Fruit fly (Drosophila melanogaster): ENCODE data around the gene pn.
A peak's percentile ranks its signal among the peaks of the same experiment; 100 is the strongest.

The pn gene

DNA sequence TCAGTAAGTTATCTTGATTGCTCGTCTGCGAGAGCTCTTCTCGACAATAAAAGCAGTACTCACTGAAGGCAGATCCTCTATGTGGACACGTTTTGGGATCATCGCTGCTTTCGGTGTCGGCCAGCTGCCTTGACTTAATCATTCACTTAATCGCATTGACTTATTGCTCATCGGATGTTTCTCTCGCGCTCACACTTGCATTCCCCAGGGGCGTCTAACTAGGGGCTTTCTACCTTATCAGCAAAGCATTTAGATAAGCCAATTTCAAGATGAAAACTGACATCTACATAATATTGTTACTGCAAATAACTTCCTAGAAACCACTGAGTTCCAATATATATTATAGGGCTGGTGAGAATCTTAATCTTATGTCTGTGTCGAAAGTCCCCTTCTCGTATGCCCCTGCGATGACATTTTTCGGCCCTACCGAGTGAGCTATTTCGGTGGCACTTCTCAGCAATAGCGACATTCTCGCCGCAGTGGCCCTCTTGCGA is 31.4 kb downstream of the pn start:
- TF ChIP-seq CG8119 (GFP tag; IDR thresholded peaks at IDR 0.05) = 0 out of 3 replicates have a peak, but pooled peaks have one; percentile 16
- TF ChIP-seq svp (GFP tag) = peak; percentile 92
- peak; percentile 9 for TF ChIP-seq topi (GFP tag; optimal IDR thresholded peaks at IDR 0.05)
- TF ChIP-seq fd85E (GFP tag; optimal IDR thresholded peaks at IDR 0.05) = no peak
- TF ChIP-seq Met (GFP tag; optimal IDR thresholded peaks at IDR 0.05) = peak; percentile 12
- no peak for TF ChIP-seq CG7368 (GFP tag; optimal IDR thresholded peaks at IDR 0.05)
- TF ChIP-seq Eip78C (GFP tag) = peak; percentile 20
- 0 out of 3 replicates have a peak, but pooled peaks have one; percentile 34 for TF ChIP-seq CG6163 (GFP tag; IDR thresholded peaks at IDR 0.05)
- peak; percentile 36; the same call in 1 of the 3 replicates for TF ChIP-seq eg (GFP tag; IDR thresholded peaks at IDR 0.05)
- TF ChIP-seq Hr4 (GFP tag; optimal IDR thresholded peaks at IDR 0.05) = peak; percentile 33
- TF ChIP-seq CG16779 (tag; optimal IDR thresholded peaks at IDR 0.05) = no peak
- TF ChIP-seq CG15336 (GFP tag; IDR thresholded peaks at IDR 0.05) = peak; percentile 42; the same call in 1 of the 2 replicates

- TF ChIP-seq Eip75B (GFP tag; optimal IDR thresholded peaks at IDR 0.05) (peak; percentile 31), dac (GFP tag; optimal IDR thresholded peaks at IDR 0.05) (no peak), Eip78C (GFP tag) (peak; percentile 55), ss (GFP tag; optimal IDR thresholded peaks at IDR 0.05) (no peak), svp (GFP tag) (peak; percentile 80)
These were observed 32.9 kb downstream of the pn start, which contains the start of gene SmydA-8 for dm6 chrX:2213759-2214406. Gene SmydA-8, minus strand, starts transcription at chrX:2213809.

DNA sequence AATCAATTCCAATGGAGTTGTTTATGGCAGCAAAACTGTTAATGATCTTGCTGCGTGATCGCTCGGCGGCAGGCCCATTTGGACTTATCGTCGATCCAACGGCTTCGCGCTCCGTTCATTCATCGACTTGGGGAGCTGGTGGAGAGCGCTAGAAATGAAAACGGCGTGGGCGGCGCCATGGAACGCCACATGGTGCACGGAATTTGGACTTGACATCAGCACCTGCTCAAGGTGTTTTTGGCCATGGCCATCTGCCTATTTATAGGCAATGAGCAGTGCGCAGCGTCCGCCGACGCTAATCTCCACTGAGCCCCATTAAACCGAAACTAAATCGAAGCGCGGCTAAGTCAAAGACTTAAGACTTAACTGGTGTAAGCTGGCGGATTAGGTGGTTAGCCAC is 37.4 kb downstream of the pn start:
- no peak for TF ChIP-seq CG11762 (GFP tag; optimal IDR thresholded peaks at IDR 0.05; ENCODE audit: insufficient read depth)
- TF ChIP-seq CG8319 (GFP tag; optimal IDR thresholded peaks at IDR 0.05) = no peak
- no peak for TF ChIP-seq CG11902 (GFP tag; optimal IDR thresholded peaks at IDR 0.05)
- no peak for TF ChIP-seq salr (GFP tag; optimal IDR thresholded peaks at IDR 0.05)
- TF ChIP-seq achi (GFP tag; optimal IDR thresholded peaks at IDR 0.05) = no peak
- TF ChIP-seq pdm3 (GFP tag; optimal IDR thresholded peaks at IDR 0.05) = no peak
- TF ChIP-seq CG32006 (GFP tag; optimal IDR thresholded peaks at IDR 0.05) = no peak
- TF ChIP-seq CG8119 (GFP tag; IDR thresholded peaks at IDR 0.05) = no peak
- TF ChIP-seq CG6276 (GFP tag; optimal IDR thresholded peaks at IDR 0.05) = no peak
- TF ChIP-seq CG6854 (GFP tag; optimal IDR thresholded peaks at IDR 0.05) = no peak
- no peak for TF ChIP-seq Blimp-1 (GFP tag; optimal IDR thresholded peaks at IDR 0.05)
- no peak for TF ChIP-seq Eip93F (GFP tag; optimal IDR thresholded peaks at IDR 0.05)
- TF ChIP-seq CG3919 (GFP tag; optimal IDR thresholded peaks at IDR 0.05) = no peak
- TF ChIP-seq Sox15 (GFP tag; optimal IDR thresholded peaks at IDR 0.05) = no peak
- no peak for TF ChIP-seq OdsH (GFP tag; optimal IDR thresholded peaks at IDR 0.05)

DNA sequence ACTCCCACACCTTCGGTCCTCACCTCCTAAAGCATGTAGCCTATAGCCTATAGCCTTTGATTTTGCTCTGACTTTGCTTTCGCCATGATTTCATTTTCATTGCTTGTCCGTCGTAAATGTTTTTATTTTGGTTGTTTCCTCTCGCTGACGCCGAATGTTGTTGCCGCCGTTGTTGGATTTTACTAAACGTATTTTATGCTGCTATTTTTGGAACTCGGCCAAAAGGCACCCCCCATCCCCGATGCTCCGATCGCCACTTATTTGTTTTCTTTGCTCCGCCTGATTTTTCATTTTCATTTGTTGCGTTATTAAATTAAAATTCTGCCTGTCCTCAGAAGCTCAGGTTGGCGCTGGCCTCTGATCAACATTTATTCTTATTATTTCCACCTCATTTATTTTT is 38.2 kb downstream of the pn start:
- TF ChIP-seq vri (GFP tag; optimal IDR thresholded peaks at IDR 0.05) = no peak
- no peak for TF ChIP-seq CG9139 (GFP tag; optimal IDR thresholded peaks at IDR 0.05)
- no peak for TF ChIP-seq Blimp-1 (GFP tag; optimal IDR thresholded peaks at IDR 0.05)
- TF ChIP-seq net (GFP tag; optimal IDR thresholded peaks at IDR 0.05) = peak; percentile 23
- no peak for TF ChIP-seq fkh (GFP tag; optimal IDR thresholded peaks at IDR 0.05)
- TF ChIP-seq Met (GFP tag; optimal IDR thresholded peaks at IDR 0.05) = no peak
- no peak for TF ChIP-seq Ets96B (tag; optimal IDR thresholded peaks at IDR 0.05)
- no peak for TF ChIP-seq CG32006 (GFP tag; optimal IDR thresholded peaks at IDR 0.05)

dm6 chrX:2219899-2220298 is 38.9 kb downstream of the pn start:
- TF ChIP-seq CG6808 (GFP tag; optimal IDR thresholded peaks at IDR 0.05) (peak; percentile 6), Sox15 (GFP tag; optimal IDR thresholded peaks at IDR 0.05) (no peak), Lpt (GFP tag; optimal IDR thresholded peaks at IDR 0.05) (peak; percentile 20), Smox (GFP tag; optimal IDR thresholded peaks at IDR 0.05) (no peak), CG16779 (tag; optimal IDR thresholded peaks at IDR 0.05) (no peak), CG31627 (GFP tag; optimal IDR thresholded peaks at IDR 0.05) (no peak), Hr38 (GFP tag; optimal IDR thresholded peaks at IDR 0.05) (no peak), OdsH (GFP tag; optimal IDR thresholded peaks at IDR 0.05) (peak; percentile 43), Ets96B (tag; optimal IDR thresholded peaks at IDR 0.05) (peak; percentile 5), Hr39 (GFP tag; optimal IDR thresholded peaks at IDR 0.05) (no peak), salr (GFP tag; optimal IDR thresholded peaks at IDR 0.05) (peak in 1 of 2 experiments; percentile 2), Sox14 (GFP tag; optimal IDR thresholded peaks at IDR 0.05) (peak; percentile 3), eg (GFP tag; IDR thresholded peaks at IDR 0.05) (peak; percentile 54; the same call in 2 of the 3 replicates), CG8319 (GFP tag; optimal IDR thresholded peaks at IDR 0.05) (no peak), Eip93F (GFP tag; optimal IDR thresholded peaks at IDR 0.05) (no peak), CG32006 (GFP tag; optimal IDR thresholded peaks at IDR 0.05) (peak; percentile 76), dsx (GFP tag; optimal IDR thresholded peaks at IDR 0.05; ENCODE audit: poor library complexity, severe bottlenecking) (no peak), CG15336 (GFP tag; IDR thresholded peaks at IDR 0.05) (peak; percentile 57), CG6854 (GFP tag; optimal IDR thresholded peaks at IDR 0.05) (no peak), fkh (GFP tag; optimal IDR thresholded peaks at IDR 0.05) (no peak)

All from whole organism, prepupa.